Worm (Caenorhabditis elegans) whole organism, midembryonic: ENCODE data around the gene F43C11.4.

Experiments used
- T22C8.4 ChIP-seq: fragments of 200-800 bp; sonication (Bioruptor generic); IDR thresholded peaks from 2 replicates; pipeline ENCODE4 v1.3.6; 2022; ENCODE audit warnings: missing genetic modification characterization, missing compliant biosample characterization
- flt-1 ChIP-seq: fragments of 200-800 bp; sonication (Bioruptor generic); IDR thresholded peaks from 2 replicates; pipeline ENCODE4 v1.3.6; 2022; ENCODE audit warnings: missing genetic modification characterization, missing compliant biosample characterization
- klf-2 ChIP-seq: fragments of 200-800 bp; sonication (Bioruptor generic); conservative IDR thresholded peaks from 2 replicates; pipeline ENCODE4 v1.3.6; 2022; ENCODE audit warnings: missing genetic modification reagents, missing genetic modification characterization, missing compliant biosample characterization
- med-1 ChIP-seq: sonication (generic microtip); optimal IDR thresholded peaks from 2 replicates; lab custom pipeline; 2017; ENCODE audit warnings: missing genetic modification characterization, mild to moderate bottlenecking, missing compliant biosample characterization, antibody characterized with exemption, missing genetic modification reagents; ENCODE audit not compliant: insufficient read depth
- ref-1 ChIP-seq: fragments of 200-800 bp; sonication (Bioruptor generic); conservative IDR thresholded peaks from 2 replicates; pipeline ENCODE4 v1.3.6; 2022; ENCODE audit warnings: missing genetic modification reagents, missing genetic modification characterization, missing compliant biosample characterization
- tab-1 ChIP-seq: fragments of 200-800 bp; sonication (Bioruptor generic); IDR thresholded peaks from 2 replicates; pipeline ENCODE4 v1.3.6; 2022; ENCODE audit warnings: missing genetic modification characterization, missing compliant biosample characterization

DNA sequence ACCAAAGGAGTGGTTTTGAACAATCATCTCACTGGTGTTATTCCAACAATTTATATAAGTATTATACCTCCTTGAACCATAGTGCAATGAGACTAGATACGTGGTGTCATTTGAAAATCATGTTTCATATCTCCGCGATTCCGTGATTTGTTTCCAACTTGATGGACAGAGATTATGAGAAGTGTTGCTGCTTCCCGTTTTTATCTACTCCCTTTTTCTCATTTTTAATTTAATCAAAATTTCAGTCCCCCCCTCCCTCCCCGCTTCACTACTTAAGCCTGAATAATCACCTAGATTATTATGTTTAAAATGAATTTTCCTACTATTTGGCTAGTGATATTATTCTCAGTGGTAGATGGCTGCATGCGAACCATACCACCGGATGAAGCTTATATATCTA, 25.3 kb downstream of the F43C11.4 start, which contains the start of gene F16G10.3:
- TF ChIP-seq ref-1 (GFP tag; lab: Robert Waterston, UW): no peak
- no peak for TF ChIP-seq klf-2 (GFP tag; lab: Robert Waterston, UW)
- TF ChIP-seq T22C8.4 (GFP tag; lab: Robert Waterston, UW): no peak
- TF ChIP-seq tab-1 (GFP tag; lab: Robert Waterston, UW): no peak
- no peak for TF ChIP-seq med-1
- no peak for TF ChIP-seq flt-1 (GFP tag; lab: Robert Waterston, UW)
